Fruit fly (Drosophila melanogaster) whole organism, embryonic: ENCODE results near the gene CG11726.
A peak's percentile ranks its signal among the peaks of the same experiment; 100 is the strongest.

Source experiments
- Aef1 ChIP-seq: fragments of 200-800 bp; sonication (Bioruptor generic); IDR thresholded peaks from 3 replicates; pipeline ENCODE4 v1.3.6; 2022; ENCODE audit warnings: missing biosample characterization, missing genetic modification characterization
- B-H2 ChIP-seq: fragments of 200-800 bp; sonication (Bioruptor generic); optimal IDR thresholded peaks from 2 replicates; lab custom pipeline; 2018; ENCODE audit warnings: missing biosample characterization, mild to moderate bottlenecking, missing genetic modification characterization
- BEAF-32 ChIP-seq: fragments of 200-800 bp; sonication (Bioruptor generic); optimal IDR thresholded peaks from 3 replicates; lab custom pipeline; 2017; ENCODE audit warnings: missing biosample characterization, missing genetic modification characterization, mild to moderate bottlenecking, moderate library complexity, missing genetic modification reagents
- CG10462 ChIP-seq: fragments of 200-800 bp; sonication (Bioruptor generic); optimal IDR thresholded peaks from 2 replicates; lab custom pipeline; 2016; ENCODE audit warnings: missing biosample characterization, missing genetic modification characterization
- CG10654 ChIP-seq: fragments of 200-800 bp; sonication (Bioruptor generic); optimal IDR thresholded peaks from 2 replicates; lab custom pipeline; 2016; ENCODE audit warnings: missing biosample characterization, missing genetic modification characterization
- CG11085 ChIP-seq: fragments of 200-800 bp; sonication (Bioruptor generic); IDR thresholded peaks from 2 replicates; pipeline ENCODE4 v1.3.6; 2022; ENCODE audit warnings: missing biosample characterization, missing genetic modification characterization
- CG11247 ChIP-seq: fragments of 200-800 bp; sonication (Bioruptor generic); IDR thresholded peaks from 2 replicates; pipeline ENCODE4 v1.3.6; 2022; ENCODE audit warnings: missing biosample characterization, missing genetic modification characterization
- CG14441 ChIP-seq: fragments of 200-800 bp; sonication (Bioruptor generic); IDR thresholded peaks from 2 replicates; pipeline ENCODE4 v1.3.6; 2022; ENCODE audit warnings: missing biosample characterization, missing genetic modification characterization
- CG14667 ChIP-seq: fragments of 200-800 bp; sonication (Bioruptor generic); IDR thresholded peaks from 2 replicates; pipeline ENCODE4 v1.3.6; 2022; ENCODE audit warnings: missing biosample characterization, missing genetic modification characterization
- CG15073 ChIP-seq: fragments of 200-800 bp; sonication (Bioruptor generic); optimal IDR thresholded peaks from 2 replicates; lab custom pipeline; 2016; ENCODE audit warnings: missing biosample characterization, missing genetic modification characterization
- CG15514 ChIP-seq: fragments of 200-800 bp; sonication (Bioruptor generic); optimal IDR thresholded peaks from 3 replicates; lab custom pipeline; 2017; ENCODE audit warnings: missing biosample characterization, missing genetic modification characterization, mild to moderate bottlenecking, moderate library complexity, missing genetic modification reagents
- CG17385 ChIP-seq: fragments of 200-800 bp; sonication (Bioruptor generic); optimal IDR thresholded peaks from 3 replicates; lab custom pipeline; 2018; ENCODE audit warnings: missing biosample characterization, mild to moderate bottlenecking, missing genetic modification characterization
- CG17829 ChIP-seq: fragments of 200-800 bp; optimal IDR thresholded peaks from 2 replicates; lab custom pipeline; 2019; ENCODE audit warnings: missing biosample characterization, mild to moderate bottlenecking, missing genetic modification characterization, moderate library complexity
- CG18619 ChIP-seq: fragments of 200-800 bp; sonication (Bioruptor generic); optimal IDR thresholded peaks from 3 replicates; lab custom pipeline; 2017; ENCODE audit warnings: missing biosample characterization, mild to moderate bottlenecking, missing genetic modification characterization
- CG18764 ChIP-seq: fragments of 200-800 bp; sonication (Bioruptor generic); optimal IDR thresholded peaks from 3 replicates; lab custom pipeline; 2016; ENCODE audit warnings: missing biosample characterization, missing genetic modification characterization
- CG2120 ChIP-seq: fragments of 200-800 bp; sonication (Bioruptor generic); optimal IDR thresholded peaks from 3 replicates; lab custom pipeline; 2016; ENCODE audit warnings: missing biosample characterization, missing genetic modification characterization
- CG33557 ChIP-seq: fragments of 200-800 bp; sonication (Bioruptor generic); optimal IDR thresholded peaks from 2 replicates; lab custom pipeline; 2019; ENCODE audit warnings: missing biosample characterization, mild to moderate bottlenecking, missing genetic modification characterization, moderate library complexity
- CG3726 ChIP-seq: fragments of 200-800 bp; sonication (Bioruptor generic); IDR thresholded peaks from 3 replicates; pipeline ENCODE4, ENCODE4 v1.3.6; 2022; ENCODE audit warnings: missing biosample characterization, missing genetic modification characterization
- CG3995 ChIP-seq: fragments of 200-800 bp; sonication (Bioruptor generic); optimal IDR thresholded peaks from 3 replicates; lab custom pipeline; 2016; ENCODE audit warnings: missing biosample characterization, missing genetic modification characterization
- CG4707 ChIP-seq: fragments of 200-800 bp; sonication (Bioruptor generic); optimal IDR thresholded peaks from 2 replicates; lab custom pipeline; 2018; ENCODE audit warnings: missing biosample characterization, mild to moderate bottlenecking, missing genetic modification characterization, moderate library complexity
- CG4854 ChIP-seq: fragments of 200-800 bp; sonication (Bioruptor generic); optimal IDR thresholded peaks from 2 replicates; lab custom pipeline; 2016; ENCODE audit warnings: missing biosample characterization, missing genetic modification characterization, inconsistent platforms
- CG6689 ChIP-seq: fragments of 200-800 bp; sonication (Bioruptor generic); IDR thresholded peaks from 2 replicates; pipeline ENCODE4 v1.3.6; 2022; ENCODE audit warnings: missing biosample characterization, missing genetic modification characterization
- CG8290 ChIP-seq, 3 experiments: fragments of 200-800 bp; sonication (Bioruptor generic); optimal IDR thresholded peaks; 2 replicates each; lab custom pipeline; 2016 to 2019; ENCODE audit warnings: missing biosample characterization in 3 of 3, missing genetic modification characterization in 3 of 3, mild to moderate bottlenecking in 2 of 3, moderate library complexity in 1 of 3
- CG8388 ChIP-seq: fragments of 200-800 bp; sonication (Bioruptor generic); optimal IDR thresholded peaks from 2 replicates; lab custom pipeline; 2019; ENCODE audit warnings: missing biosample characterization, mild to moderate bottlenecking, missing genetic modification characterization, moderate library complexity
- CG9797 ChIP-seq: fragments of 200-800 bp; sonication (Bioruptor generic); optimal IDR thresholded peaks from 3 replicates; lab custom pipeline; 2018; ENCODE audit warnings: missing biosample characterization, mild to moderate bottlenecking, missing genetic modification characterization
- D ChIP-seq, 2 experiments: fragments of 200-800 bp in 1 of 2; fragments of >200 bp in 1 of 2; sonication (Bioruptor generic) in 1 of 2; optimal IDR thresholded peaks; 2 replicates in 1 of 2; 3 replicates in 1 of 2; lab custom pipeline; 2017; ENCODE audit warnings: mild to moderate bottlenecking in 1 of 2, missing biosample characterization in 1 of 2, missing genetic modification characterization in 1 of 2, missing genetic modification reagents in 1 of 2
- Dad ChIP-seq: fragments of 200-800 bp; sonication (Bioruptor generic); optimal IDR thresholded peaks from 3 replicates; lab custom pipeline; 2016; ENCODE audit warnings: missing biosample characterization, missing genetic modification characterization
- Fer1 ChIP-seq: fragments of 200-800 bp; sonication (Bioruptor generic); optimal IDR thresholded peaks from 2 replicates; lab custom pipeline; 2017; ENCODE audit warnings: missing biosample characterization, mild to moderate bottlenecking, missing genetic modification characterization
- GATAe ChIP-seq: fragments of 200-800 bp; sonication (Bioruptor generic); conservative IDR thresholded peaks from 2 replicates; pipeline ENCODE4 v1.3.6; 2022; ENCODE audit warnings: missing biosample characterization, missing genetic modification characterization
- Gsc ChIP-seq: fragments of 200-800 bp; sonication (Bioruptor generic); IDR thresholded peaks from 2 replicates; pipeline ENCODE4 v1.3.6; 2022; ENCODE audit warnings: missing biosample characterization, missing genetic modification characterization
- Lhr ChIP-seq: fragments of 200-800 bp; sonication (Bioruptor generic); optimal IDR thresholded peaks from 3 replicates; lab custom pipeline; 2017; ENCODE audit warnings: mild to moderate bottlenecking, missing biosample characterization, missing genetic modification reagents, missing genetic modification characterization
- Nf-YB ChIP-seq: fragments of 200-800 bp; sonication (Bioruptor generic); optimal IDR thresholded peaks from 3 replicates; lab custom pipeline; 2019; ENCODE audit warnings: missing biosample characterization, mild to moderate bottlenecking, missing genetic modification characterization, moderate library complexity
- Ptx1 ChIP-seq: fragments of 200-800 bp; sonication (Bioruptor generic); IDR thresholded peaks from 2 replicates; pipeline ENCODE4 v1.3.6; 2022; ENCODE audit warnings: missing biosample characterization, missing genetic modification characterization
- Sox102F ChIP-seq: fragments of 200-800 bp; sonication (Bioruptor generic); optimal IDR thresholded peaks from 2 replicates; lab custom pipeline; 2018; ENCODE audit warnings: missing biosample characterization, mild to moderate bottlenecking, missing genetic modification characterization, moderate library complexity
- ab ChIP-seq: fragments of 200-800 bp; sonication (Bioruptor generic); optimal IDR thresholded peaks from 2 replicates; lab custom pipeline; 2016; ENCODE audit warnings: missing biosample characterization, missing genetic modification characterization
- ara ChIP-seq: fragments of 200-800 bp; sonication (Bioruptor generic); IDR thresholded peaks from 2 replicates; pipeline ENCODE4 v1.3.6; 2022; ENCODE audit warnings: missing biosample characterization, missing genetic modification characterization
- crc ChIP-seq: fragments of 200-800 bp; sonication (Bioruptor generic); optimal IDR thresholded peaks from 2 replicates; lab custom pipeline; 2016; ENCODE audit warnings: missing biosample characterization, missing genetic modification characterization
- danr ChIP-seq: fragments of 200-800 bp; sonication (Bioruptor generic); IDR thresholded peaks from 2 replicates; pipeline ENCODE4 v1.3.6; 2022; ENCODE audit warnings: missing biosample characterization, missing genetic modification characterization
- dpn ChIP-seq, 2 experiments: fragments of 200-800 bp; sonication (Bioruptor generic); optimal IDR thresholded peaks; 3 replicates each; lab custom pipeline; 2016; ENCODE audit warnings: missing biosample characterization in 2 of 2, missing genetic modification characterization in 2 of 2
- fd102C ChIP-seq: fragments of 200-800 bp; sonication (Bioruptor generic); optimal IDR thresholded peaks from 2 replicates; lab custom pipeline; 2018; ENCODE audit warnings: missing biosample characterization, mild to moderate bottlenecking, missing genetic modification characterization, moderate library complexity
- ftz-f1 ChIP-seq: fragments of 200-800 bp; sonication (Bioruptor generic); optimal IDR thresholded peaks from 2 replicates; lab custom pipeline; 2016; ENCODE audit warnings: missing biosample characterization, missing genetic modification characterization
- gt ChIP-seq: fragments of 200-800 bp; sonication (Bioruptor generic); IDR thresholded peaks from 2 replicates; pipeline ENCODE4 v1.3.6; 2022; ENCODE audit warnings: missing biosample characterization, missing genetic modification characterization
- ham ChIP-seq: fragments of 200-800 bp; sonication (Bioruptor generic); IDR thresholded peaks from 2 replicates; pipeline ENCODE4 v1.3.6; 2022; ENCODE audit warnings: missing biosample characterization, missing genetic modification characterization
- hbn ChIP-seq: fragments of 200-800 bp; sonication (Bioruptor generic); IDR thresholded peaks from 2 replicates; pipeline ENCODE4 v1.3.6; 2022; ENCODE audit warnings: missing biosample characterization, missing genetic modification characterization; ENCODE audit not compliant: partially characterized antibody
- mam ChIP-seq: fragments of 200-800 bp; sonication (Bioruptor generic); optimal IDR thresholded peaks from 3 replicates; lab custom pipeline; 2016; ENCODE audit warnings: missing biosample characterization, missing genetic modification characterization
- pnt ChIP-seq: fragments of 200-800 bp; sonication (Bioruptor generic); optimal IDR thresholded peaks from 3 replicates; lab custom pipeline; 2016; ENCODE audit warnings: missing biosample characterization, missing genetic modification characterization
- salm ChIP-seq: fragments of 200-800 bp; sonication (Bioruptor generic); optimal IDR thresholded peaks from 2 replicates; lab custom pipeline; 2018; ENCODE audit warnings: missing biosample characterization, mild to moderate bottlenecking, missing genetic modification characterization
- schlank ChIP-seq: fragments of 200-800 bp; sonication (Bioruptor generic); optimal IDR thresholded peaks from 2 replicates; lab custom pipeline; 2018; ENCODE audit warnings: missing biosample characterization, mild to moderate bottlenecking, missing genetic modification characterization
- sens-2 ChIP-seq: fragments of 200-800 bp; sonication (Bioruptor generic); IDR thresholded peaks from 2 replicates; pipeline ENCODE4 v1.3.6; 2022; ENCODE audit warnings: missing biosample characterization, missing genetic modification characterization
- tio ChIP-seq: fragments of 200-800 bp; sonication (Bioruptor generic); optimal IDR thresholded peaks from 2 replicates; lab custom pipeline; 2017; ENCODE audit warnings: missing biosample characterization, missing genetic modification characterization, inconsistent platforms
- zf30C ChIP-seq: fragments of 200-800 bp; sonication (Bioruptor generic); optimal IDR thresholded peaks from 3 replicates; lab custom pipeline; 2018; ENCODE audit warnings: missing biosample characterization, mild to moderate bottlenecking, missing genetic modification characterization

Gene CG11726

DNA sequence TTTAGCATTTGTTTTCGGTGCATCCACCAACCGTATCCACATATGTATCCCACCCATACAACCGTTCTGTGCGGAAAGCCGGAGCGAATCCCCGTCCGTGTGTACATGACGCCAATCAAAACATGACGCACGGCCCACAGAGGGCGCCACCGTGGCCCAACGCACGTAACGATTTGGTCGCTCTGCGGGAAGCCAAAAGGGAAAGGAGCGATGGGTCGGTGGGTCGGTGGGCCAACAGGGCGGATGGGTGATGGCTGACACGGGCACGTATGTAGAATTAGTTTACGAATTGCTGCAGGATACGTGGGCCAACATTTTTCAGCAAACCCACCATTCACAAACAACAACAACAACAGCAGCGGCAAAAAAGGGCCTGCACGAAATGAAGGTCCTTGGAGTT lies 35.8 kb upstream of the CG11726 start (continued):
- TF ChIP-seq D (optimal IDR thresholded peaks at IDR 0.05; lab: Kevin White, UChicago) (no peak), D (GFP tag; optimal IDR thresholded peaks at IDR 0.05; lab: Kevin White, UChicago) (no peak), CG18619 (GFP tag; lab: Kevin White, UChicago) (no peak), CG4854 (GFP tag; lab: Kevin White, UChicago) (peak; percentile 3), CG9797 (GFP tag; lab: Kevin White, UChicago) (no peak), gt (GFP tag; lab: Robert Waterston, UW) (0 out of 2 replicates have a peak, but pooled peaks have one; percentile 21), ftz-f1 (GFP tag; lab: Kevin White, UChicago) (no peak), ab (no peak), CG3995 (GFP tag; lab: Kevin White, UChicago) (no peak), fd102C (GFP tag; lab: Kevin White, UChicago) (no peak), CG15514 (GFP tag; lab: Kevin White, UChicago) (no peak), crc (no peak), CG8290 (GFP tag; optimal IDR thresholded peaks at IDR 0.05; lab: Kevin White, UChicago) (no peak), CG8290 (tag; optimal IDR thresholded peaks at IDR 0.05; lab: Kevin White, UChicago) (peak in 1 of 2 experiments; percentile 91), CG3726 (no peak), mam (GFP tag; lab: Kevin White, UChicago) (no peak), CG33557 (GFP tag; lab: Kevin White, UChicago) (no peak), Aef1 (GFP tag; lab: Robert Waterston, UW) (no peak), CG8388 (no peak), Nf-YB (GFP tag; lab: Kevin White, UChicago) (no peak), CG17829 (tag; lab: Kevin White, UChicago) (no peak), ara (GFP tag; lab: Robert Waterston, UW) (no peak), schlank (peak; percentile 36), B-H2 (GFP tag; lab: Kevin White, UChicago) (no peak), Dad (GFP tag; lab: Kevin White, UChicago) (no peak), Sox102F (peak; percentile 20), CG10654 (GFP tag; lab: Kevin White, UChicago) (no peak), zf30C (GFP tag; lab: Kevin White, UChicago) (no peak), Gsc (GFP tag; lab: Robert Waterston, UW) (no peak), CG6689 (GFP tag; lab: Robert Waterston, UW) (no peak), danr (GFP tag; lab: Robert Waterston, UW) (no peak), Lhr (no peak), CG15073 (GFP tag; lab: Kevin White, UChicago) (no peak), CG14667 (GFP tag; lab: Robert Waterston, UW) (0 out of 2 replicates have a peak, but pooled peaks have one; percentile 35), tio (GFP tag; lab: Kevin White, UChicago) (no peak), Ptx1 (GFP tag; lab: Robert Waterston, UW) (no peak), CG10462 (GFP tag; lab: Kevin White, UChicago) (no peak), CG2120 (GFP tag; lab: Kevin White, UChicago) (no peak), sens-2 (no peak), CG11085 (0 out of 2 replicates have a peak, but pooled peaks have one; percentile 9), GATAe (GFP tag; lab: Robert Waterston, UW) (no peak), CG17385 (GFP tag; lab: Kevin White, UChicago) (no peak), ham (GFP tag; lab: Robert Waterston, UW) (peak; percentile 24; the same call in 1 of the 2 replicates), salm (tag; lab: Kevin White, UChicago) (no peak), dpn (GFP tag; optimal IDR thresholded peaks at IDR 0.05; lab: Kevin White, UChicago) (peak in 1 of 2 experiments; percentile 10), CG4707 (GFP tag; lab: Kevin White, UChicago) (no peak), Fer1 (GFP tag; lab: Kevin White, UChicago) (no peak), CG11247 (GFP tag; lab: Robert Waterston, UW) (peak; percentile 44; the same call in 1 of the 2 replicates), pnt (GFP tag; lab: Kevin White, UChicago) (no peak), BEAF-32 (GFP tag; lab: Kevin White, UChicago) (no peak), CG18764 (GFP tag; lab: Kevin White, UChicago) (no peak), hbn (GFP tag; lab: Robert Waterston, UW) (no peak), CG14441 (no peak)
